Fruit fly (Drosophila melanogaster) whole organism, embryonic: ENCODE data around the gene CG17177.

Source experiments
- Abd-B ChIP-seq: fragments of 200-800 bp; sonication (Bioruptor generic); optimal IDR thresholded peaks from 2 replicates; lab custom pipeline; 2018; ENCODE audit warnings: missing biosample characterization, mild to moderate bottlenecking, missing genetic modification characterization, moderate library complexity
- CG10431 ChIP-seq: fragments of 200-800 bp; sonication (Bioruptor generic); optimal IDR thresholded peaks from 3 replicates; lab custom pipeline; 2018; ENCODE audit warnings: missing biosample characterization, mild to moderate bottlenecking, missing genetic modification characterization
- CG11093 ChIP-seq: fragments of 200-800 bp; sonication (Bioruptor generic); IDR thresholded peaks from 3 replicates; pipeline ENCODE4 v1.3.6; 2022; ENCODE audit warnings: missing biosample characterization, missing genetic modification characterization
- CG11247 ChIP-seq: fragments of 200-800 bp; sonication (Bioruptor generic); IDR thresholded peaks from 2 replicates; pipeline ENCODE4 v1.3.6; 2022; ENCODE audit warnings: missing biosample characterization, missing genetic modification characterization
- CG15601 ChIP-seq: fragments of 200-800 bp; sonication (Bioruptor generic); optimal IDR thresholded peaks from 3 replicates; lab custom pipeline; 2019; ENCODE audit warnings: missing biosample characterization, mild to moderate bottlenecking, missing genetic modification characterization, moderate library complexity
- CG1602 ChIP-seq: fragments of 200-800 bp; sonication (Bioruptor generic); optimal IDR thresholded peaks from 3 replicates; lab custom pipeline; 2016; ENCODE audit warnings: missing biosample characterization, missing genetic modification characterization
- CG17385 ChIP-seq: fragments of 200-800 bp; sonication (Bioruptor generic); optimal IDR thresholded peaks from 3 replicates; lab custom pipeline; 2018; ENCODE audit warnings: missing biosample characterization, mild to moderate bottlenecking, missing genetic modification characterization
- CG1792 ChIP-seq: fragments of 200-800 bp; sonication (Bioruptor generic); optimal IDR thresholded peaks from 2 replicates; lab custom pipeline; 2016; ENCODE audit warnings: missing biosample characterization, missing genetic modification characterization
- CG2202 ChIP-seq: fragments of 200-800 bp; sonication (Bioruptor generic); optimal IDR thresholded peaks from 2 replicates; lab custom pipeline; 2018; ENCODE audit warnings: missing biosample characterization, mild to moderate bottlenecking, missing genetic modification characterization
- CG2875 ChIP-seq: fragments of 200-800 bp; sonication (Bioruptor generic); optimal IDR thresholded peaks from 2 replicates; lab custom pipeline; 2017; ENCODE audit warnings: missing biosample characterization, mild to moderate bottlenecking, missing genetic modification characterization, missing genetic modification reagents
- CG30020 ChIP-seq: fragments of 200-800 bp; optimal IDR thresholded peaks from 2 replicates; lab custom pipeline; 2019; ENCODE audit warnings: missing biosample characterization, mild to moderate bottlenecking, missing genetic modification characterization, moderate library complexity
- CG30403 ChIP-seq: fragments of 200-800 bp; sonication (Bioruptor generic); optimal IDR thresholded peaks from 3 replicates; lab custom pipeline; 2016; ENCODE audit warnings: missing biosample characterization, missing genetic modification characterization
- CG31441 ChIP-seq: fragments of 200-800 bp; sonication (Bioruptor generic); IDR thresholded peaks from 2 replicates; pipeline ENCODE4 v1.3.6; 2022; ENCODE audit warnings: missing biosample characterization, missing genetic modification characterization
- CG3847 ChIP-seq: fragments of 200-800 bp; sonication (Bioruptor generic); IDR thresholded peaks from 2 replicates; pipeline ENCODE4 v1.3.6; 2022; ENCODE audit warnings: missing biosample characterization, missing genetic modification characterization
- CG4282 ChIP-seq: fragments of 200-800 bp; sonication (Bioruptor generic); optimal IDR thresholded peaks from 2 replicates; lab custom pipeline; 2016; ENCODE audit warnings: missing biosample characterization, missing genetic modification characterization
- CG4404 ChIP-seq: fragments of 200-800 bp; sonication (Bioruptor generic); IDR thresholded peaks from 2 replicates; pipeline ENCODE4 v1.3.6; 2022; ENCODE audit warnings: missing biosample characterization, missing genetic modification characterization
- CG5953 ChIP-seq: fragments of 200-800 bp; sonication (Bioruptor generic); IDR thresholded peaks from 2 replicates; pipeline ENCODE4 v1.3.6; 2022; ENCODE audit warnings: missing biosample characterization, missing genetic modification characterization
- CG6854 ChIP-seq: fragments of 200-800 bp; sonication (Bioruptor generic); optimal IDR thresholded peaks from 3 replicates; lab custom pipeline; 2017; ENCODE audit warnings: missing biosample characterization, mild to moderate bottlenecking, missing genetic modification characterization
- CG7372 ChIP-seq: fragments of 200-800 bp; sonication (Bioruptor generic); IDR thresholded peaks from 2 replicates; pipeline ENCODE4 v1.3.6; 2022; ENCODE audit warnings: missing biosample characterization, missing genetic modification characterization
- CG8290 ChIP-seq, 3 experiments: fragments of 200-800 bp; sonication (Bioruptor generic); optimal IDR thresholded peaks; 2 replicates each; lab custom pipeline; 2016 to 2019; ENCODE audit warnings: missing biosample characterization in 3 of 3, missing genetic modification characterization in 3 of 3, mild to moderate bottlenecking in 2 of 3, moderate library complexity in 1 of 3
- CG9437 ChIP-seq: fragments of 200-800 bp; sonication (Bioruptor generic); optimal IDR thresholded peaks from 2 replicates; lab custom pipeline; 2018; ENCODE audit warnings: missing biosample characterization, mild to moderate bottlenecking, missing genetic modification characterization
- CG9727 ChIP-seq: fragments of 200-800 bp; sonication (Bioruptor generic); optimal IDR thresholded peaks from 3 replicates; lab custom pipeline; 2017; ENCODE audit warnings: missing biosample characterization, mild to moderate bottlenecking, missing genetic modification characterization
- CG9797 ChIP-seq: fragments of 200-800 bp; sonication (Bioruptor generic); optimal IDR thresholded peaks from 3 replicates; lab custom pipeline; 2018; ENCODE audit warnings: missing biosample characterization, mild to moderate bottlenecking, missing genetic modification characterization
- Camta ChIP-seq: fragments of 200-800 bp; sonication (Bioruptor generic); optimal IDR thresholded peaks from 2 replicates; lab custom pipeline; 2016; ENCODE audit warnings: missing biosample characterization, missing genetic modification characterization
- CkIIα-i1 ChIP-seq: fragments of 200-800 bp; sonication (Bioruptor generic); IDR thresholded peaks from 2 replicates; pipeline ENCODE4 v1.3.6; 2022; ENCODE audit warnings: missing biosample characterization, missing genetic modification characterization
- Eip74EF ChIP-seq, 2 experiments: fragments of 200-800 bp in 1 of 2; fragments of >200 bp in 1 of 2; sonication (Bioruptor generic) in 1 of 2; optimal IDR thresholded peaks; 2 replicates each; lab custom pipeline; 2017 to 2019; ENCODE audit warnings: missing biosample characterization in 2 of 2, missing genetic modification characterization in 2 of 2, mild to moderate bottlenecking in 1 of 2, moderate library complexity in 1 of 2
- Fer2 ChIP-seq: fragments of 200-800 bp; sonication (Bioruptor generic); optimal IDR thresholded peaks from 2 replicates; lab custom pipeline; 2018; ENCODE audit warnings: missing biosample characterization, mild to moderate bottlenecking, missing genetic modification characterization, moderate library complexity
- Hmr ChIP-seq: fragments of 200-800 bp; sonication (Bioruptor generic); optimal IDR thresholded peaks from 3 replicates; lab custom pipeline; 2017; ENCODE audit warnings: mild to moderate bottlenecking, missing biosample characterization, missing genetic modification reagents, missing genetic modification characterization
- Hr3 ChIP-seq: fragments of 200-800 bp; sonication (Bioruptor generic); optimal IDR thresholded peaks from 3 replicates; lab custom pipeline; 2016; ENCODE audit warnings: missing biosample characterization, missing genetic modification characterization
- Jarid2 ChIP-seq: fragments of 200-800 bp; sonication (Bioruptor generic); optimal IDR thresholded peaks from 3 replicates; lab custom pipeline; 2017; ENCODE audit warnings: mild to moderate bottlenecking, missing biosample characterization, missing genetic modification reagents, missing genetic modification characterization
- MESR4 ChIP-seq: fragments of 200-800 bp; sonication (Bioruptor generic); optimal IDR thresholded peaks from 2 replicates; lab custom pipeline; 2018; ENCODE audit warnings: missing biosample characterization, mild to moderate bottlenecking, missing genetic modification characterization, moderate library complexity
- Taf1 ChIP-seq: fragments of 200-800 bp; sonication (Bioruptor generic); IDR thresholded peaks from 2 replicates; pipeline ENCODE4 v1.3.6; 2022; ENCODE audit warnings: missing biosample characterization, missing genetic modification characterization
- abd-A ChIP-seq: fragments of 200-800 bp; sonication (Bioruptor generic); optimal IDR thresholded peaks from 3 replicates; lab custom pipeline; 2019; ENCODE audit warnings: missing biosample characterization, mild to moderate bottlenecking, missing genetic modification characterization, moderate library complexity
- bigmax ChIP-seq: fragments of 200-800 bp; sonication (Bioruptor generic); optimal IDR thresholded peaks from 2 replicates; lab custom pipeline; 2018; ENCODE audit warnings: missing biosample characterization, mild to moderate bottlenecking, missing genetic modification characterization
- cato ChIP-seq: fragments of 200-800 bp; sonication (Bioruptor generic); optimal IDR thresholded peaks from 2 replicates; lab custom pipeline; 2016; ENCODE audit warnings: missing biosample characterization, missing genetic modification characterization, borderline replicate concordance
- crp ChIP-seq, 2 experiments: fragments of 200-800 bp; sonication (Bioruptor generic); optimal IDR thresholded peaks; 2 replicates in 1 of 2; 3 replicates in 1 of 2; lab custom pipeline; 2017; ENCODE audit warnings: missing biosample characterization in 2 of 2, missing genetic modification characterization in 2 of 2, mild to moderate bottlenecking in 1 of 2, moderate library complexity in 1 of 2
- fru ChIP-seq: fragments of >200 bp; optimal IDR thresholded peaks from 2 replicates; lab custom pipeline; 2017
- grau ChIP-seq: fragments of 200-800 bp; optimal IDR thresholded peaks from 3 replicates; lab custom pipeline; 2019; ENCODE audit warnings: missing biosample characterization, mild to moderate bottlenecking, missing genetic modification characterization, moderate library complexity
- gro ChIP-seq: fragments of 200-800 bp; sonication (Bioruptor generic); optimal IDR thresholded peaks from 2 replicates; lab custom pipeline; 2016; ENCODE audit warnings: missing biosample characterization, missing genetic modification characterization
- lbe ChIP-seq: fragments of 200-800 bp; sonication (Bioruptor generic); optimal IDR thresholded peaks from 2 replicates; lab custom pipeline; 2016; ENCODE audit warnings: missing biosample characterization, mild to moderate bottlenecking, missing genetic modification characterization
- phol ChIP-seq: fragments of 200-800 bp; sonication (Bioruptor generic); optimal IDR thresholded peaks from 3 replicates; lab custom pipeline; 2018; ENCODE audit warnings: missing biosample characterization, mild to moderate bottlenecking, missing genetic modification characterization, moderate library complexity
- schlank ChIP-seq: fragments of 200-800 bp; sonication (Bioruptor generic); optimal IDR thresholded peaks from 2 replicates; lab custom pipeline; 2018; ENCODE audit warnings: missing biosample characterization, mild to moderate bottlenecking, missing genetic modification characterization
- sim ChIP-seq: fragments of 200-800 bp; sonication (Bioruptor generic); IDR thresholded peaks from 2 replicates; pipeline ENCODE4 v1.3.6; 2022; ENCODE audit warnings: missing biosample characterization, missing genetic modification characterization
- tgo ChIP-seq: fragments of 200-800 bp; sonication (Bioruptor generic); IDR thresholded peaks from 3 replicates; pipeline ENCODE4 v1.3.6; 2022; ENCODE audit warnings: missing biosample characterization, missing genetic modification characterization
- tio ChIP-seq: fragments of 200-800 bp; sonication (Bioruptor generic); optimal IDR thresholded peaks from 2 replicates; lab custom pipeline; 2017; ENCODE audit warnings: missing biosample characterization, missing genetic modification characterization, inconsistent platforms
- trh ChIP-seq: fragments of 200-800 bp; sonication (Bioruptor generic); optimal IDR thresholded peaks from 2 replicates; lab custom pipeline; 2016; ENCODE audit warnings: missing biosample characterization, missing genetic modification characterization
- usp ChIP-seq: fragments of >200 bp; optimal IDR thresholded peaks from 2 replicates; lab custom pipeline; 2017; ENCODE audit warnings: missing biosample characterization, missing genetic modification characterization
- vnd ChIP-seq: fragments of 200-800 bp; sonication (Bioruptor generic); IDR thresholded peaks from 3 replicates; pipeline ENCODE4 v1.3.6; 2022; ENCODE audit warnings: missing biosample characterization, missing genetic modification characterization; ENCODE audit not compliant: partially characterized antibody
- zen2 ChIP-seq: fragments of 200-800 bp; sonication (Bioruptor generic); IDR thresholded peaks from 3 replicates; pipeline ENCODE4 v1.3.6; 2022; ENCODE audit warnings: missing biosample characterization, missing genetic modification characterization; ENCODE audit not compliant: partially characterized antibody

Gene CG17177

dm6 chr3L:14665802-14666351, 35.6 kb downstream of the CG17177 start (continued):
- TF ChIP-seq phol (tag; lab: Kevin White, UChicago) (peak; percentile 81), zen2 (GFP tag; lab: Robert Waterston, UW) (no peak), CG9437 (GFP tag; lab: Kevin White, UChicago) (peak; percentile 72), schlank (tag; lab: Kevin White, UChicago) (peak; percentile 54), abd-A (tag; lab: Kevin White, UChicago) (peak; percentile 90), Eip74EF (GFP tag; optimal IDR thresholded peaks at IDR 0.05; lab: Kevin White, UChicago) (peak in 1 of 2 experiments; percentile 87), CG11093 (GFP tag; lab: Robert Waterston, UW) (peak; percentile 78; the same call in 2 of the 3 replicates), CkIIα-i1 (no peak), CG15601 (tag; lab: Kevin White, UChicago) (peak; percentile 90), Jarid2 (peak; percentile 54), lbe (peak; percentile 27), vnd (GFP tag; lab: Robert Waterston, UW) (no peak), Taf1 (peak; percentile 62; the same call in 1 of the 2 replicates), crp (GFP tag; optimal IDR thresholded peaks at IDR 0.05; lab: Kevin White, UChicago) (peak in 1 of 2 experiments; percentile 39), sim (peak; percentile 58; the same call in 1 of the 2 replicates), CG3847 (GFP tag; lab: Robert Waterston, UW) (peak; percentile 76), MESR4 (peak; percentile 47), CG4404 (GFP tag; lab: Robert Waterston, UW) (peak; percentile 80), Camta (GFP tag; lab: Kevin White, UChicago) (peak; percentile 85), grau (tag; lab: Kevin White, UChicago) (peak; percentile 89), usp (GFP tag; lab: Kevin White, UChicago) (no peak), bigmax (GFP tag; lab: Kevin White, UChicago) (peak; percentile 14), Abd-B (GFP tag; lab: Kevin White, UChicago) (peak; percentile 88), tio (GFP tag; lab: Kevin White, UChicago) (peak; percentile 82), CG2875 (GFP tag; lab: Kevin White, UChicago) (peak; percentile 83), CG31441 (peak; percentile 93), Fer2 (tag; lab: Kevin White, UChicago) (peak; percentile 49), CG2202 (tag; lab: Kevin White, UChicago) (peak; percentile 85), gro (GFP tag; lab: Kevin White, UChicago) (peak; percentile 89), CG9727 (GFP tag; lab: Kevin White, UChicago) (peak; percentile 93), CG8290 (GFP tag; optimal IDR thresholded peaks at IDR 0.05; lab: Kevin White, UChicago) (peak; percentile 68), CG8290 (tag; optimal IDR thresholded peaks at IDR 0.05; lab: Kevin White, UChicago) (peak; percentile 20 to 90), CG10431 (GFP tag; lab: Kevin White, UChicago) (peak; percentile 80), CG1602 (peak; percentile 87), cato (GFP tag; lab: Kevin White, UChicago) (peak; percentile 78), CG17385 (GFP tag; lab: Kevin White, UChicago) (peak; percentile 86), CG5953 (GFP tag; lab: Robert Waterston, UW) (peak; percentile 57; the same call in 1 of the 2 replicates), CG4282 (GFP tag; lab: Kevin White, UChicago) (peak; percentile 83), CG30020 (tag; lab: Kevin White, UChicago) (peak; percentile 60), CG6854 (peak; percentile 58), Hr3 (GFP tag; lab: Kevin White, UChicago) (peak; percentile 81), CG9797 (GFP tag; lab: Kevin White, UChicago) (peak; percentile 25), CG7372 (peak; percentile 72), tgo (GFP tag; lab: Robert Waterston, UW) (peak; percentile 85), CG30403 (peak; percentile 87), Hmr (GFP tag; lab: Kevin White, UChicago) (peak; percentile 87), CG1792 (GFP tag; lab: Kevin White, UChicago) (peak; percentile 78), fru (lab: Kevin White, UChicago) (no peak), trh (peak; percentile 79), CG11247 (peak; percentile 82)
